Fruit fly (Drosophila melanogaster) whole organism, pupa: ENCODE data around the gene COX4.

Experiments used
- CG15710 ChIP-seq: fragments of 200-800 bp; sonication (Bioruptor generic); optimal IDR thresholded peaks from 2 replicates; lab custom pipeline; 2018; ENCODE audit warnings: missing biosample characterization, mild to moderate bottlenecking, missing genetic modification characterization, moderate library complexity
- CG32121 ChIP-seq: fragments of 200-800 bp; sonication (Bioruptor generic); IDR thresholded peaks from 2 replicates; pipeline ENCODE4 v1.3.6; 2022; ENCODE audit warnings: missing biosample characterization, missing genetic modification characterization
- Ets98B ChIP-seq: fragments of 200-800 bp; sonication (Bioruptor generic); IDR thresholded peaks from 2 replicates; pipeline ENCODE4 v1.3.6; 2022; ENCODE audit warnings: missing biosample characterization, missing genetic modification characterization
- gl ChIP-seq: fragments of 200-800 bp; sonication (Bioruptor generic); optimal IDR thresholded peaks from 2 replicates; lab custom pipeline; 2018; ENCODE audit warnings: missing biosample characterization, mild to moderate bottlenecking, missing genetic modification characterization

dm6 chr2L:19915195-19915594 lies 43.3 kb upstream of the COX4 start:
- no peak for TF ChIP-seq Ets98B (GFP tag; lab: Robert Waterston, UW)
- no peak for TF ChIP-seq gl (tag; lab: Kevin White, UChicago)
- 0 out of 2 replicates have a peak, but pooled peaks have one; percentile 15 for TF ChIP-seq CG32121 (GFP tag; lab: Robert Waterston, UW)
- TF ChIP-seq CG15710 (tag; lab: Kevin White, UChicago), result no peak
